Fruit fly (Drosophila melanogaster): Measurements from ENCODE around the gene CG33267.

The CG33267 gene

DNA sequence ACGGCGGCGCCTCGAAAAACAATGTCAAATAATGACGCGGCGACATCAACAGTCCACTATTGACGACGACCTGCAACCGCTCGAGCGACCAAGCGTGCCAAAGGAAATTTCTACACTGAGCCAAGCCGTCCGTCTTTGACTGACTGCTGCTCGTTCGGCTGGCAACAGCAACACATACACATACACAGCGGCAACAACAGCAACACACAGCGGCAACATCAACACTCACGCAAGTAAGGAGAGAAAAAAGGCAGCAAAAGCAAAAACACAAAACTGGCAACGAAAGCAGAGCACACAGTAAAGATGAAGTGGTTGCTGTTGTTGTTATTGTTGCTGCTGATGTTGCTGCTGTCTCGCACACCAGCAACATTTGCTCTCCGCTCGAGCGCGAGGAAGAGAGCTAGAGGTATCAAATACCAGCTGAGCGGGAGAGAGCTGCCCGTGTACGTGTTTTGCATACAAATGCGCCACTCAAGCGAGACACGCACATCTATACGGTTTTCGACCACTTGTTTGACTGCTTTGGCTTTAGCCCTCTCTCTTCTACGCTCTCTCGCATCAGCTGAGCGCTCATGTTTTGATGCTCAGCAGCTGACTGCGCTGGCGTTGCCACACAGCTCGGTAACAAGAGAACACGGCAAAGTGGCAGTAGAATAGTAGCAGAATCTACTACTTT is 11.1 kb upstream of the CG33267 start:
- TF ChIP-seq ovo (GFP tag; optimal IDR thresholded peaks at IDR 0.05) = no peak
- TF ChIP-seq Mnt (GFP tag; optimal IDR thresholded peaks at IDR 0.05) = peak; percentile 72
- TF ChIP-seq CG7045 (GFP tag; optimal IDR thresholded peaks at IDR 0.05) = no peak
- peak; percentile 32 for TF ChIP-seq CG11617 (GFP tag; optimal IDR thresholded peaks at IDR 0.05)
- peak; percentile 25 for TF ChIP-seq Crg-1 (GFP tag; optimal IDR thresholded peaks at IDR 0.05)
- no peak for TF ChIP-seq Hr96 (GFP tag; optimal IDR thresholded peaks at IDR 0.05)
- TF ChIP-seq CG1620 (GFP tag; optimal IDR thresholded peaks at IDR 0.05) = no peak
- peak; percentile 22 for TF ChIP-seq CG33017 (tag; optimal IDR thresholded peaks at IDR 0.05)
- no peak for TF ChIP-seq Clk (GFP tag; optimal IDR thresholded peaks at IDR 0.05)
- TF ChIP-seq cic (GFP tag; optimal IDR thresholded peaks at IDR 0.05) = peak; percentile 90
- TF ChIP-seq bab1 (GFP tag; optimal IDR thresholded peaks at IDR 0.05) = peak; percentile 57
- no peak for TF ChIP-seq CG14711 (tag; optimal IDR thresholded peaks at IDR 0.05)
- peak; percentile 38 for TF ChIP-seq CG7101 (tag; optimal IDR thresholded peaks at IDR 0.05)
- TF ChIP-seq cnc (optimal IDR thresholded peaks at IDR 0.05) = no peak
- no peak for TF ChIP-seq CG5204 (GFP tag; optimal IDR thresholded peaks at IDR 0.05)
- peak; percentile 87 for TF ChIP-seq CG12768 (GFP tag; optimal IDR thresholded peaks at IDR 0.05)
- peak; percentile 22 for TF ChIP-seq pad (GFP tag; optimal IDR thresholded peaks at IDR 0.05)
- TF ChIP-seq toe (GFP tag; optimal IDR thresholded peaks at IDR 0.05) = no peak
- no peak for TF ChIP-seq kay (GFP tag; ENCODE audit: borderline replicate concordance)
- peak; percentile 85 for TF ChIP-seq tj (GFP tag; optimal IDR thresholded peaks at IDR 0.05)

dm6 chr3L:11553672-11554068 is 10.6 kb upstream of the CG33267 start:
- TF ChIP-seq cic (GFP tag; optimal IDR thresholded peaks at IDR 0.05) (no peak), CG1620 (GFP tag; optimal IDR thresholded peaks at IDR 0.05) (no peak), CG7101 (tag; optimal IDR thresholded peaks at IDR 0.05) (no peak), pad (GFP tag; optimal IDR thresholded peaks at IDR 0.05) (no peak), ovo (GFP tag; optimal IDR thresholded peaks at IDR 0.05) (no peak), Hr96 (GFP tag; optimal IDR thresholded peaks at IDR 0.05) (no peak), Crg-1 (GFP tag; optimal IDR thresholded peaks at IDR 0.05) (no peak), Clk (GFP tag; optimal IDR thresholded peaks at IDR 0.05) (no peak), cnc (optimal IDR thresholded peaks at IDR 0.05) (no peak), Mnt (GFP tag; optimal IDR thresholded peaks at IDR 0.05) (no peak), CG11617 (GFP tag; optimal IDR thresholded peaks at IDR 0.05) (no peak), CG5204 (GFP tag; optimal IDR thresholded peaks at IDR 0.05) (no peak), CG33017 (tag; optimal IDR thresholded peaks at IDR 0.05) (no peak), toe (GFP tag; optimal IDR thresholded peaks at IDR 0.05) (no peak), tj (GFP tag; optimal IDR thresholded peaks at IDR 0.05) (no peak), CG14711 (tag; optimal IDR thresholded peaks at IDR 0.05) (no peak), kay (GFP tag; ENCODE audit: borderline replicate concordance) (no peak), CG7045 (GFP tag; optimal IDR thresholded peaks at IDR 0.05) (no peak)

DNA sequence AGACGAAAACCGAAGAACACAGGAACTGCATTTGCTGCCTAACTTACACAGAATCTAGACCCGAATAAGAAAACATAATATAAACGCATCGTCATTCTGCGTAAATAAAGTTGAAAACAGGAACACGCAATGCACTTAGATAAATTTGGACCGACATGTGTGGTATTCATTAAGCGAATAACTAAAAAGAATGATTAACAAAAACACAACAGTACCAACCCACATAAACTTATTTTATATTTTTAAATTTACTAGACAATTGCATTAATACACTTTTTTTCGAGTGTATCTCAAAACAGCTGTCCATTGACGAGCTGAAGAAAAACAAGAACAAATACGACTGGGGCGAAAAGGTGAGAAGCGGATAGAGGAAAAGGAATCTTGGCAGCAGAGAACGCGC is 9.9 kb upstream of the CG33267 start:
- peak; percentile 11 for TF ChIP-seq CG14711 (tag; optimal IDR thresholded peaks at IDR 0.05)
- peak; percentile 6 for TF ChIP-seq CG7101 (tag; optimal IDR thresholded peaks at IDR 0.05)
- no peak for TF ChIP-seq CG1620 (GFP tag; optimal IDR thresholded peaks at IDR 0.05)
- no peak for TF ChIP-seq toe (GFP tag; optimal IDR thresholded peaks at IDR 0.05)
- TF ChIP-seq Crg-1 (GFP tag; optimal IDR thresholded peaks at IDR 0.05) = no peak
- TF ChIP-seq CG33017 (tag; optimal IDR thresholded peaks at IDR 0.05) = no peak

DNA sequence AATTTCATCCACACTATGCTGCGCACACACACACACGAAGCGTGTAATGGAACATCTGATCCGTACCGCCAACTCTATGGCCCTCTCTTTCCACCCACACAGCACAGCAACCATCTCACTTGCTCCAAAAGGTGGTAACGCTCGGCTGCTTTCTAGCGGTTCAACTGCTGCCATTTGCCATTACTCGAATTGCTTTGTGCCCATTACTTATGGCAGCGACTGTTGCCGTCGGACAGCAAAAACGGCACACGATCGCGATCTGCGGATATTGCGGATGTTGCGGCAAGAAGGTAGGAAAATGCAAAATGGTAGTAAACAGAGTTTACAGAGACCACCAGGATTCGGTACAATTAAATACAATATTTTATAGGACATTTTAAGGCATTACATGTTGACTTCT is 9.5 kb upstream of the CG33267 start:
- TF ChIP-seq tj (GFP tag; optimal IDR thresholded peaks at IDR 0.05) (no peak), CG5204 (GFP tag; optimal IDR thresholded peaks at IDR 0.05) (no peak), CG11617 (GFP tag; optimal IDR thresholded peaks at IDR 0.05) (no peak), CG1620 (GFP tag; optimal IDR thresholded peaks at IDR 0.05) (no peak), cnc (optimal IDR thresholded peaks at IDR 0.05) (no peak), cic (GFP tag; optimal IDR thresholded peaks at IDR 0.05) (no peak), bab1 (GFP tag; optimal IDR thresholded peaks at IDR 0.05) (no peak), Hr96 (GFP tag; optimal IDR thresholded peaks at IDR 0.05) (no peak), CG12768 (GFP tag; optimal IDR thresholded peaks at IDR 0.05) (no peak), pad (GFP tag; optimal IDR thresholded peaks at IDR 0.05) (no peak), CG33017 (tag; optimal IDR thresholded peaks at IDR 0.05) (no peak), Crg-1 (GFP tag; optimal IDR thresholded peaks at IDR 0.05) (no peak), CG7101 (tag; optimal IDR thresholded peaks at IDR 0.05) (no peak)

- TF ChIP-seq toe (GFP tag; optimal IDR thresholded peaks at IDR 0.05) (no peak), CG14711 (tag; optimal IDR thresholded peaks at IDR 0.05) (peak; percentile 71), CG7101 (tag; optimal IDR thresholded peaks at IDR 0.05) (peak; percentile 64), CG11617 (GFP tag; optimal IDR thresholded peaks at IDR 0.05) (peak; percentile 45), CG5204 (GFP tag; optimal IDR thresholded peaks at IDR 0.05) (peak; percentile 33), CG33017 (tag; optimal IDR thresholded peaks at IDR 0.05) (peak; percentile 77), cnc (optimal IDR thresholded peaks at IDR 0.05) (no peak), CG12768 (GFP tag; optimal IDR thresholded peaks at IDR 0.05) (peak; percentile 60), Hr96 (GFP tag; optimal IDR thresholded peaks at IDR 0.05) (peak; percentile 0), Clk (GFP tag; optimal IDR thresholded peaks at IDR 0.05) (no peak), CG7045 (GFP tag; optimal IDR thresholded peaks at IDR 0.05) (peak; percentile 70), cic (GFP tag; optimal IDR thresholded peaks at IDR 0.05) (no peak)
Measured at dm6 chr3L:11555662-11556460, 8.4 kb upstream of the CG33267 start.

DNA sequence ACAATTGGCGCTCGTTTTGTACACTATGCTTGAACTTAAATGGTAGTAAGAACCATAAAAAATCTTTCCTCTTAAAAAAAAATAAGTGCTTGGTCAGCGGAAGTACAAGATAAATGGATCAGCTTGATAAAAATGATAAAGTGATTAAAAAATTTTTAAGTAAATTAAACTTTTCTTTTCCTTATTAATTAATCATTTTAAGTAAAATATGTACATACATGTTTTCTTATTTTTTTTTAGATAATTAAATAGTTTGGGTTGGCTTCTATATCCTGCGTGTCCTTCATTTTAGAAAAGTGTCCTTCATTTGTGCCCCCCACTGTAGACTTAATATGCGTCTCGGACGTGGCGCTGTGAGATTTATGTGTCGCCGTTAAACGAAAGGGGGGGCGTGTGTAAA is 7.6 kb upstream of the CG33267 start:
- no peak for TF ChIP-seq CG33017 (tag; optimal IDR thresholded peaks at IDR 0.05)
- TF ChIP-seq cnc (optimal IDR thresholded peaks at IDR 0.05) = no peak
- TF ChIP-seq Clk (GFP tag; optimal IDR thresholded peaks at IDR 0.05) = no peak
- TF ChIP-seq CG14711 (tag; optimal IDR thresholded peaks at IDR 0.05) = no peak
- TF ChIP-seq CG7101 (tag; optimal IDR thresholded peaks at IDR 0.05) = no peak
- TF ChIP-seq Crg-1 (GFP tag; optimal IDR thresholded peaks at IDR 0.05) = no peak
- no peak for TF ChIP-seq tj (GFP tag; optimal IDR thresholded peaks at IDR 0.05)
- no peak for TF ChIP-seq CG5204 (GFP tag; optimal IDR thresholded peaks at IDR 0.05)
- no peak for TF ChIP-seq CG11617 (GFP tag; optimal IDR thresholded peaks at IDR 0.05)
- TF ChIP-seq CG7045 (GFP tag; optimal IDR thresholded peaks at IDR 0.05) = no peak
- no peak for TF ChIP-seq Hr96 (GFP tag; optimal IDR thresholded peaks at IDR 0.05)
